Worm (Caenorhabditis elegans) whole organism, L4 larva: ENCODE results near the gene C09F12.2.
A peak's percentile ranks its signal among the peaks of the same experiment; 100 is the strongest.

Experiments used
- F10B5.3 ChIP-seq: sonication (generic microtip); optimal IDR thresholded peaks from 2 replicates; lab custom pipeline; 2016; ENCODE audit warnings: mild to moderate bottlenecking, missing genetic modification characterization, missing compliant biosample characterization
- F49E8.2 ChIP-seq: sonication (generic microtip); optimal IDR thresholded peaks from 2 replicates; lab custom pipeline; 2016; ENCODE audit warnings: missing compliant biosample characterization, mild to moderate bottlenecking, missing genetic modification characterization, borderline replicate concordance
- T20F7.1 ChIP-seq: fragments of 200-800 bp; sonication (Bioruptor generic); optimal IDR thresholded peaks from 2 replicates; lab custom pipeline; 2018; ENCODE audit warnings: mild to moderate bottlenecking, missing genetic modification characterization, missing compliant biosample characterization
- Y75B8A.6 ChIP-seq: fragments of 200-800 bp; sonication (Bioruptor generic); IDR thresholded peaks from 2 replicates; pipeline ENCODE4 v1.3.6; 2022; ENCODE audit warnings: missing genetic modification reagents, missing genetic modification characterization, missing compliant biosample characterization
- aha-1 ChIP-seq: fragments of 150-350 bp; peaks from one replicate; lab custom pipeline; 2014; ENCODE audit warnings: missing biosample characterization, missing genetic modification characterization
- aly-2 ChIP-seq: sonication (generic microtip); optimal IDR thresholded peaks from 2 replicates; lab custom pipeline; 2018; ENCODE audit warnings: missing biosample characterization, missing genetic modification characterization
- ama-1 ChIP-seq: fragments of 150-350 bp; optimal IDR thresholded peaks from 2 replicates; lab custom pipeline; 2014; ENCODE audit warnings: inconsistent platforms, mixed read lengths
- attf-4 ChIP-seq: sonication (generic microtip); optimal IDR thresholded peaks from 3 replicates; lab custom pipeline; 2017; ENCODE audit warnings: missing biosample characterization, missing genetic modification characterization
- ceh-28 ChIP-seq: fragments of 150-350 bp; optimal IDR thresholded peaks from 2 replicates; lab custom pipeline; 2014; ENCODE audit warnings: missing biosample characterization, missing genetic modification reagents, missing genetic modification characterization
- ceh-32 ChIP-seq: sonication (generic microtip); optimal IDR thresholded peaks from 2 replicates; lab custom pipeline; 2016; ENCODE audit warnings: mild to moderate bottlenecking, missing genetic modification characterization, missing compliant biosample characterization; ENCODE audit not compliant: poor library complexity
- ceh-44 ChIP-seq: fragments of 200-800 bp; sonication (Bioruptor generic); IDR thresholded peaks from 2 replicates; pipeline ENCODE4 v1.3.6; 2022; ENCODE audit warnings: missing genetic modification reagents, missing genetic modification characterization, missing compliant biosample characterization
- ceh-62 ChIP-seq: sonication (generic microtip); optimal IDR thresholded peaks from 2 replicates; lab custom pipeline; 2017; ENCODE audit warnings: missing biosample characterization, missing genetic modification characterization
- ces-1 ChIP-seq: fragments of 150-350 bp; sonication (generic microtip); optimal IDR thresholded peaks from 4 replicates; lab custom pipeline; 2014; ENCODE audit warnings: missing biosample characterization, missing genetic modification reagents, missing genetic modification characterization
- ctbp-1 ChIP-seq: fragments of 200-800 bp; sonication (Bioruptor generic); IDR thresholded peaks from 2 replicates; pipeline ENCODE4 v1.3.6; 2022; ENCODE audit warnings: missing genetic modification reagents, missing genetic modification characterization, missing compliant biosample characterization
- daf-12 ChIP-seq: fragments of 150-350 bp; optimal IDR thresholded peaks from 2 replicates; lab custom pipeline; 2014; ENCODE audit warnings: missing biosample characterization, missing genetic modification reagents, missing genetic modification characterization
- daf-16 ChIP-seq, 3 experiments: sonication (generic microtip); optimal IDR thresholded peaks; 2 replicates each; lab custom pipeline; 2016 to 2017; ENCODE audit warnings: missing genetic modification characterization in 3 of 3, missing genetic modification reagents in 3 of 3, mild to moderate bottlenecking in 2 of 3, missing compliant biosample characterization in 2 of 3, missing biosample characterization in 1 of 3, moderate library complexity in 1 of 3
- daf-19 ChIP-seq: fragments of 200-800 bp; sonication (Bioruptor generic); conservative IDR thresholded peaks from 2 replicates; pipeline ENCODE4 v1.3.6; 2022; ENCODE audit warnings: missing genetic modification characterization, missing compliant biosample characterization
- dmd-8 ChIP-seq: fragments of 200-800 bp; sonication (Bioruptor generic); IDR thresholded peaks from 2 replicates; pipeline ENCODE4 v1.3.6; 2022; ENCODE audit warnings: missing genetic modification characterization, missing compliant biosample characterization
- gei-8 ChIP-seq: fragments of 200-800 bp; sonication (Bioruptor generic); optimal IDR thresholded peaks from 2 replicates; lab custom pipeline; 2018; ENCODE audit warnings: mild to moderate bottlenecking, missing genetic modification characterization, missing compliant biosample characterization
- hlh-11 ChIP-seq: fragments of 200-800 bp; sonication (Bioruptor generic); optimal IDR thresholded peaks from 2 replicates; lab custom pipeline; 2018; ENCODE audit warnings: mild to moderate bottlenecking, missing genetic modification characterization, missing compliant biosample characterization
- hlh-30 ChIP-seq: sonication (generic microtip); optimal IDR thresholded peaks from 2 replicates; lab custom pipeline; 2017; ENCODE audit warnings: antibody characterized with exemption, mild to moderate bottlenecking, missing genetic modification characterization, missing compliant biosample characterization; ENCODE audit not compliant: insufficient read depth
- jun-1 ChIP-seq: fragments of 150-350 bp; optimal IDR thresholded peaks from 2 replicates; lab custom pipeline; 2014; ENCODE audit warnings: missing biosample characterization, missing genetic modification reagents, missing genetic modification characterization
- lim-7 ChIP-seq: fragments of 200-800 bp; sonication (Bioruptor generic); IDR thresholded peaks from 2 replicates; pipeline ENCODE4 v1.3.6; 2022; ENCODE audit warnings: missing genetic modification characterization, missing compliant biosample characterization
- lin-39 ChIP-seq: fragments of 150-350 bp; optimal IDR thresholded peaks from 2 replicates; lab custom pipeline; 2014; ENCODE audit warnings: missing biosample characterization, missing genetic modification reagents, missing genetic modification characterization
- lsy-2 ChIP-seq, 2 experiments: fragments of 150-350 bp in 1 of 2; sonication (generic microtip) in 1 of 2; optimal IDR thresholded peaks; 2 replicates each; lab custom pipeline; 2014 to 2017; ENCODE audit warnings: missing biosample characterization in 2 of 2, missing genetic modification characterization in 2 of 2
- mep-1 ChIP-seq: fragments of 150-350 bp; sonication (generic microtip); optimal IDR thresholded peaks from 3 replicates; lab custom pipeline; 2014; ENCODE audit warnings: missing biosample characterization, missing genetic modification characterization
- mxl-3 ChIP-seq: fragments of 200-800 bp; sonication (Bioruptor generic); optimal IDR thresholded peaks from 2 replicates; lab custom pipeline; 2018; ENCODE audit warnings: mild to moderate bottlenecking, missing genetic modification characterization, missing compliant biosample characterization
- nhr-11 ChIP-seq: fragments of 150-350 bp; optimal IDR thresholded peaks from 2 replicates; lab custom pipeline; 2014; ENCODE audit warnings: missing biosample characterization, missing genetic modification characterization
- nhr-111 ChIP-seq: fragments of 200-800 bp; sonication (Bioruptor generic); optimal IDR thresholded peaks from 2 replicates; lab custom pipeline; 2018; ENCODE audit warnings: mild to moderate bottlenecking, missing genetic modification characterization, missing compliant biosample characterization
- nhr-25 ChIP-seq: sonication (generic microtip); optimal IDR thresholded peaks from 2 replicates; lab custom pipeline; 2017; ENCODE audit warnings: missing genetic modification characterization, mild to moderate bottlenecking, missing compliant biosample characterization, antibody characterized with exemption, moderate library complexity, borderline replicate concordance; ENCODE audit not compliant: insufficient read depth
- nhr-41 ChIP-seq: fragments of 200-800 bp; sonication (Bioruptor generic); IDR thresholded peaks from 2 replicates; pipeline ENCODE4 v1.3.6; 2022; ENCODE audit warnings: missing genetic modification reagents, missing genetic modification characterization, missing compliant biosample characterization
- nhr-48 ChIP-seq: sonication (generic microtip); optimal IDR thresholded peaks from 2 replicates; lab custom pipeline; 2016; ENCODE audit warnings: mild to moderate bottlenecking, missing genetic modification characterization, missing compliant biosample characterization
- pha-4 ChIP-seq, 2 experiments: fragments of 150-350 bp in 1 of 2; fragments of 200-800 bp in 1 of 2; sonication (Bioruptor generic) in 1 of 2; IDR thresholded peaks in 1 of 2; optimal IDR thresholded peaks in 1 of 2; 2 replicates each; pipeline versions ENCODE4 v1.3.6 to Lab custom; 2014 to 2022; ENCODE audit warnings: missing genetic modification characterization in 2 of 2, missing genetic modification reagents in 2 of 2, missing biosample characterization in 1 of 2, missing compliant biosample characterization in 1 of 2
- pqm-1 ChIP-seq: sonication (generic microtip); optimal IDR thresholded peaks from 2 replicates; lab custom pipeline; 2017; ENCODE audit warnings: missing biosample characterization, missing genetic modification characterization
- rbr-2 ChIP-seq: sonication (generic microtip); optimal IDR thresholded peaks from 2 replicates; lab custom pipeline; 2016; ENCODE audit warnings: missing genotype, missing genetic modification characterization, missing compliant biosample characterization
- saeg-2 ChIP-seq: fragments of 200-800 bp; sonication (Bioruptor generic); IDR thresholded peaks from 2 replicates; pipeline ENCODE4 v1.3.6; 2022; ENCODE audit warnings: missing genetic modification reagents, missing genetic modification characterization, missing compliant biosample characterization
- sdz-12 ChIP-seq: fragments of 200-800 bp; sonication (Bioruptor generic); optimal IDR thresholded peaks from 2 replicates; lab custom pipeline; 2018; ENCODE audit warnings: mild to moderate bottlenecking, missing genetic modification characterization, missing compliant biosample characterization
- set-16 ChIP-seq: fragments of 200-800 bp; sonication (Bioruptor generic); IDR thresholded peaks from 2 replicates; pipeline ENCODE4 v1.3.6; 2022; ENCODE audit warnings: missing genetic modification reagents, missing genetic modification characterization, missing compliant biosample characterization
- snpc-4 ChIP-seq: fragments of 150-350 bp; optimal IDR thresholded peaks from 2 replicates; lab custom pipeline; 2014; ENCODE audit warnings: missing biosample characterization, missing genetic modification characterization
- tra-1 ChIP-seq: fragments of 200-800 bp; sonication (Bioruptor generic); IDR thresholded peaks from 2 replicates; pipeline ENCODE4 v1.3.6; 2022; ENCODE audit warnings: missing genetic modification reagents, missing genetic modification characterization, missing compliant biosample characterization
- unc-130 ChIP-seq: sonication (generic microtip); optimal IDR thresholded peaks from 2 replicates; lab custom pipeline; 2016; ENCODE audit warnings: missing genetic modification reagents, missing genetic modification characterization, missing compliant biosample characterization
- zfp-3 ChIP-seq: fragments of 200-800 bp; sonication (Bioruptor generic); conservative IDR thresholded peaks from 2 replicates; pipeline ENCODE4 v1.3.6; 2022; ENCODE audit warnings: missing genetic modification reagents, missing genetic modification characterization, missing compliant biosample characterization
- zip-2 ChIP-seq: fragments of 150-350 bp; optimal IDR thresholded peaks from 2 replicates; lab custom pipeline; 2014; ENCODE audit warnings: missing biosample characterization, missing genetic modification characterization
- ztf-11 ChIP-seq: fragments of 150-350 bp; optimal IDR thresholded peaks from 2 replicates; lab custom pipeline; 2014; ENCODE audit warnings: missing biosample characterization, missing genetic modification characterization

C09F12.2 gene

DNA sequence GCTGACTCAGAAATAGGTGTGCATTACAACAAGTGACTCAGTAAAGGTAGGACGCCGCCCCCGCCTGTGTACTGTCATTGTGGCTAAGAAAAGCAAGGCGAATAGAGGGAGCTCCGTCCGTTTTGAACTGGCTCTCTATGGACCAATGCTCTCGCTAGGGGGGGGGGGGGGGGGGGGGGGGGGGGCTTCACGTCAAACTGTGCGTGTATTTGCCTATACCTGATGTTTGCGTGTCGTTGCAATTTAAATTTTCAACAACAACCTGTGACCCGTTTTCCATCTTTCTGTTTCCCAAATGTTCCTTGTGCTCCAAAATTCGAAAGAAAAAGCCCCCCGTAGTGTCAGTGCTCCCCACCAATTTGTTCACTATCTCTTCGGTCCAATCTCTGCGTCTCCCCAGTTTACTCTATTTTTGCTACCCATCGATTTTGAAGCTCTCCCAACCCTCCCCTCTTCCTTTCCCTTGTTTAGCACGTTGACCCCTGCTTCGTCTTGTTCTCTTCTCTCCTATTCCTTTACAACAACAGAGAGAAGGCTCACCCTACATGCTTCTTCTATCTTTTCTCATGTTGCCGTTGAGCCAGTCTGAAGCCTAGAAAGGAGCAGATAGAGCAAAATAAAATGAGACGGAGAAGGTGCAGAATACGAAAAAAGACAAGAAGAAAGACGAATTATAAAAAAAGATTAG is 19.1 kb upstream of the C09F12.2 start (continued):
- no peak for TF ChIP-seq lin-39 (tag; lab: Kevin White, UChicago)
- TF ChIP-seq ces-1: no peak
- no peak for TF ChIP-seq ctbp-1 (GFP tag; lab: Robert Waterston, UW)
- TF ChIP-seq attf-4 (tag; lab: Kevin White, UChicago): no peak
- no peak for TF ChIP-seq lim-7
- no peak for TF ChIP-seq ztf-11
- no peak for TF ChIP-seq ceh-32 (tag; lab: Kevin White, UChicago)
- no peak for TF ChIP-seq jun-1 (tag; lab: Kevin White, UChicago)
- TF ChIP-seq nhr-11 (tag; lab: Kevin White, UChicago): no peak
- TF ChIP-seq dmd-8 (GFP tag; lab: Robert Waterston, UW): no peak
- TF ChIP-seq T20F7.1 (GFP tag; lab: Kevin White, UChicago): no peak
- no peak for TF ChIP-seq pha-4 (GFP tag; IDR thresholded peaks at IDR 0.05; lab: Robert Waterston, UW)
- TF ChIP-seq pha-4 (tag; optimal IDR thresholded peaks at IDR 0.05; lab: Kevin White, UChicago): no peak
- no peak for TF ChIP-seq zfp-3 (GFP tag; lab: Robert Waterston, UW)
- no peak for TF ChIP-seq ceh-62
- no peak for TF ChIP-seq unc-130
- no peak for TF ChIP-seq daf-19 (GFP tag; lab: Robert Waterston, UW)
- no peak for TF ChIP-seq snpc-4 (tag; lab: Kevin White, UChicago)
- TF ChIP-seq rbr-2: peak; percentile 25
- 0 out of 2 replicates have a peak, but pooled peaks have one; percentile 14 for TF ChIP-seq ceh-44 (GFP tag; lab: Robert Waterston, UW)
- peak; percentile 72 for TF ChIP-seq set-16 (GFP tag; lab: Robert Waterston, UW)
- no peak for TF ChIP-seq nhr-25 (tag; lab: Kevin White, UChicago)
- TF ChIP-seq daf-12 (tag; lab: Kevin White, UChicago): no peak
- peak; percentile 28 for TF ChIP-seq ceh-28 (tag; lab: Kevin White, UChicago)

ce11 chrX:11035563-11035962 is 18.2 kb upstream of the C09F12.2 start:
- TF ChIP-seq hlh-11 (peak; percentile 13), saeg-2 (GFP tag; lab: Robert Waterston, UW) (no peak), mxl-3 (GFP tag; lab: Kevin White, UChicago) (no peak), zfp-3 (GFP tag; lab: Robert Waterston, UW) (no peak), daf-16 (GFP tag; optimal IDR thresholded peaks at IDR 0.05; lab: Kevin White, UChicago) (peak in 1 of 2 experiments; percentile 67), daf-16 (tag; optimal IDR thresholded peaks at IDR 0.05; lab: Kevin White, UChicago) (no peak), zip-2 (tag; lab: Kevin White, UChicago) (no peak), nhr-11 (tag; lab: Kevin White, UChicago) (peak; percentile 53), sdz-12 (no peak), tra-1 (GFP tag; lab: Robert Waterston, UW) (no peak), nhr-41 (GFP tag; lab: Robert Waterston, UW) (no peak)

DNA sequence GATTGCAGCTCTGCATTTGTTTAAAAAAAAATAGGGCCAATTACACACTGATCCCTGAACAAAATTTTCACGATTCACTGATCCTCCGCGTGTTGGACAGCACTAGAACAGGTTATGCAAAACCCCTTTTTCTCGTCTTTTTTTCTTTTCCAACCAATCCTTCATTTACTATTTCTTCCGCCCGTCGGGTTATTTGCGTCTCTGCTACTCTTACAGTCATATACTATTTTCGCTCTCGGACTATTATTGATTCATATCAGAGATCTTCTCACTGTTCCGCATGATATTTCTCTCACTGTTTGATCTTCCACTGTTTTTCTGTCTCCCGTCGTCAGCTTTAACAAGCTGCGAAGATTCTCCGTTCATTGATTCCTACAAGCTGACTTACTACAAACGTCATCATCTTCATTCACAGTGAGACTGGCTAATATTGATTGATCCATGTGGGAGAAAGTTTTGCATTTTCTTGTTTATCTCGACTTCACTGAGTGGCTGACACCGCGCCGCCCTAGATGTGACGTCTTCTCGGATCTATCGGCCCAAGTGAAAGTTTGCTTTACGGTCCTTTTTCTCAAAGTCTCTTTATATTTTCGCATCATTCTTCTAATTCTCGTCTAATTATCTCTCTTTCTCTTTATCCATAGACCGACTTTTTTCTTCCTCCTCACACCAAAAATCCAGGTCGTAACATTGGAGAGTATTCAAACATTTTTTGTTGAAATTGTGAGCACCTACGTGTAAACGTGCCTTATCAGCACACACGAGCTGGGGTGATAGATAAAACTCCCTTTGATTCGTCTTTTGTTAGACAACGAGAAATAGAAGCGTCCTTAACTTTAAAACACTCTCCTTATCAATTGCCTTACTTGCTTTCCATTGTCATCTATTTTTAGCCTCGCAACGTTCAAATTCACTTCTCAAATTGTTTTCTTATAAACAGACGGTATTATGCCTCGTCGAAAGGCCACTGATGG is 17.3 kb upstream of the C09F12.2 start:
- TF ChIP-seq pqm-1 (tag; lab: Kevin White, UChicago): peak; percentile 80
- peak; percentile 74 for TF ChIP-seq aha-1 (tag; lab: Kevin White, UChicago)
- TF ChIP-seq nhr-111 (GFP tag; lab: Kevin White, UChicago): no peak
- no peak for TF ChIP-seq tra-1 (GFP tag; lab: Robert Waterston, UW)
- TF ChIP-seq ama-1 (lab: Kevin White, UChicago): no peak
- no peak for TF ChIP-seq ztf-11
- no peak for TF ChIP-seq ces-1
- TF ChIP-seq F49E8.2: no peak
- TF ChIP-seq gei-8 (GFP tag; lab: Kevin White, UChicago): no peak
- TF ChIP-seq mep-1: no peak
- TF ChIP-seq hlh-30 (tag; lab: Kevin White, UChicago): peak; percentile 21
- TF ChIP-seq nhr-48 (tag; lab: Kevin White, UChicago): peak; percentile 42
- no peak for TF ChIP-seq Y75B8A.6 (GFP tag; lab: Robert Waterston, UW)
- no peak for TF ChIP-seq lsy-2 (tag; optimal IDR thresholded peaks at IDR 0.05; lab: Kevin White, UChicago)
- no peak for TF ChIP-seq ceh-62
- no peak for TF ChIP-seq F10B5.3 (tag; lab: Kevin White, UChicago)
- no peak for TF ChIP-seq aly-2
